Worm (Caenorhabditis elegans): ENCODE results near the gene sqt-3.

The sqt-3 gene

ce11 chrV:12395699-12396098 is 43.2 kb downstream of the sqt-3 start, which contains the start of gene twk-14:
TSS of gene twk-14 (minus strand) at chrV:12395706.
- TF ChIP-seq ccch-3 (GFP tag; optimal IDR thresholded peaks at IDR 0.05) (no peak), mel-28 (tag; optimal IDR thresholded peaks at IDR 0.05; ENCODE audit: borderline replicate concordance) (no peak), unc-130 (GFP tag; optimal IDR thresholded peaks at IDR 0.05) (no peak), nfya-2 (GFP tag; IDR thresholded peaks at IDR 0.05) (no peak), attf-3 (GFP tag; conservative IDR thresholded peaks at IDR 0.05) (no peak), C17E4.6 (GFP tag; IDR thresholded peaks at IDR 0.05) (no peak), lin-35 (GFP tag; optimal IDR thresholded peaks at IDR 0.05) (no peak), ztf-26 (tag; optimal IDR thresholded peaks at IDR 0.05) (no peak), bed-2 (GFP tag; IDR thresholded peaks at IDR 0.05) (no peak)

DNA sequence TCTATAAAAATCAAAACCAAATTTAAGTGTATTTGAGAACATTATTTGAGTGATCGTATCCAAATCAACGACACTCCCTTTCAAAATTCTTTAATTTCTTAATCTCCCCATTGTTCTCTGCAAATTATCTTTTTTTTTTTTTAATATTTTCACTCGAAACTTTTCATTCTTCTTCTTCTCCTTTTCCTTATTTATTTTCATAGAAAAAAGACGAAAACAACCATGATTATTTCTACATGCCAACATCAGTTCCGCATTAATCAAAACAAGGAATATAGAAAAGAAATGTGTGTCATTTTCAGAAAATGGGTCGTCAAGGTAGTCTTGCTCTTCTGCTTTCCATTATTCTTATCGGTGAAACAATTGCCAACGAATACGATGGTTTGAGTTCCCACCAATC is 45.0 kb downstream of the sqt-3 start, which contains the start of gene K01D12.5:
Gene K01D12.5 (plus strand): TSS at position 301 of the 400 bp plus-strand sequence.
- TF ChIP-seq ceh-79 (tag; optimal IDR thresholded peaks at IDR 0.05) (no peak), chd-7 (tag; optimal IDR thresholded peaks at IDR 0.05) (no peak), atf-7 (tag; optimal IDR thresholded peaks at IDR 0.05) (no peak), snpc-1.1 (tag; optimal IDR thresholded peaks at IDR 0.05; ENCODE audit: insufficient read depth) (no peak), F52B5.7 (tag; optimal IDR thresholded peaks at IDR 0.05) (no peak), ceh-27 (GFP tag; optimal IDR thresholded peaks at IDR 0.05) (no peak), B0019.2 (GFP tag; conservative IDR thresholded peaks at IDR 0.05) (no peak)

ce11 chrV:12400677-12401236 is 48.2 kb downstream of the sqt-3 start, which contains the start of the genes K01D12.20 and miga-1:
TSS of gene K01D12.20 (minus strand) at chrV:12400814.
TSS of gene miga-1 (minus strand) at chrV:12400859.
- TF ChIP-seq atf-7 (tag; optimal IDR thresholded peaks at IDR 0.05) (peak; percentile 33), ceh-91 (GFP tag; IDR thresholded peaks at IDR 0.05) (no peak), F39B2.1 (GFP tag; IDR thresholded peaks at IDR 0.05) (no peak), K11D2.4 (GFP tag; IDR thresholded peaks at IDR 0.05) (no peak), F37B4.10 (GFP tag; IDR thresholded peaks at IDR 0.05) (no peak), Y53G8AR.9 (GFP tag; conservative IDR thresholded peaks at IDR 0.05) (no peak), sea-2 (GFP tag; IDR thresholded peaks at IDR 0.05) (no peak), ekl-4 (GFP tag; IDR thresholded peaks at IDR 0.05) (no peak), mel-28 (tag; optimal IDR thresholded peaks at IDR 0.05; ENCODE audit: borderline replicate concordance) (no peak), attf-3 (GFP tag; conservative IDR thresholded peaks at IDR 0.05) (peak; percentile 96), F23B12.7 (tag; optimal IDR thresholded peaks at IDR 0.05; ENCODE audit: insufficient read depth) (peak; percentile 4), nhr-80 (tag; optimal IDR thresholded peaks at IDR 0.05) (peak; percentile 18), gei-17 (GFP tag; optimal IDR thresholded peaks at IDR 0.05) (no peak), madf-6 (GFP tag; IDR thresholded peaks at IDR 0.05) (peak; percentile 29; the same call in 1 of the 2 replicates), fkh-3 (tag; optimal IDR thresholded peaks at IDR 0.05) (no peak), hlh-12 (tag; optimal IDR thresholded peaks at IDR 0.05) (no peak), tlf-1 (GFP tag; optimal IDR thresholded peaks at IDR 0.05) (no peak), rpc-1 (optimal IDR thresholded peaks at IDR 0.05) (no peak), rpc-1 (tag; optimal IDR thresholded peaks at IDR 0.05) (no peak), F33H1.4 (GFP tag; IDR thresholded peaks at IDR 0.05) (no peak), ztf-22 (GFP tag; optimal IDR thresholded peaks at IDR 0.05) (no peak), F52B5.7 (tag; optimal IDR thresholded peaks at IDR 0.05) (no peak), zfh-2 (GFP tag; conservative IDR thresholded peaks at IDR 0.05) (no peak), K12H6.12 (tag; optimal IDR thresholded peaks at IDR 0.05) (no peak), madf-10 (tag; optimal IDR thresholded peaks at IDR 0.05) (no peak), cebp-1 (GFP tag; IDR thresholded peaks at IDR 0.05) (no peak), cebp-1 (tag; optimal IDR thresholded peaks at IDR 0.05) (no peak), nhr-27 (tag; optimal IDR thresholded peaks at IDR 0.05) (no peak), attf-5 (GFP tag; optimal IDR thresholded peaks at IDR 0.05) (peak; percentile 7)
